Worm (Caenorhabditis elegans): ENCODE measurements around the gene H03G16.1.

DNA sequence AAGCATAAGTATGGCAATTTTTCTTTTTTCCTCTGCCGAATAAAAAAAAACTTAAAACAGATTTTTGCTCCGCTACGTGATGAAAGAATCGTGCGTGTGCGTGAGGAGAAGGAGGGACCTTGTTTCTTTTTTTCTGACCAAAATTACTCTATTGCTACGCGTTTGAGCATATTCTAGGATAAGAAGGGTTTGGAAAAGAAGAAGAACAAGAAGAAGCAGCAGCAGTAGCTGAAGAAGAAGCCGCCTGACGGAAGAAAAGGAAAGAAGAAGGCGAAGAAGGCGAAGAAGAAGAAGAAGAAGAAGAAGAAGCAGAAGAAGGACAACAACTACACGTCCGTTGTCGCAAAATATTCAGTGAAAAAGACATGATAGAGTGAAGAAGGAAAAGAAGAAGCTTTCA is 37.6 kb upstream of the H03G16.1 start:
- TF ChIP-seq ztf-29 (GFP tag; IDR thresholded peaks at IDR 0.05) (no peak), med-1 (GFP tag; optimal IDR thresholded peaks at IDR 0.05; ENCODE audit: insufficient read depth) (no peak), tab-1 (GFP tag; IDR thresholded peaks at IDR 0.05) (no peak), flt-1 (GFP tag; IDR thresholded peaks at IDR 0.05) (no peak), ztf-23 (GFP tag; IDR thresholded peaks at IDR 0.05) (no peak), cog-1 (tag; optimal IDR thresholded peaks at IDR 0.05) (no peak), klf-2 (GFP tag; conservative IDR thresholded peaks at IDR 0.05) (no peak), ref-1 (GFP tag; conservative IDR thresholded peaks at IDR 0.05) (no peak), T22C8.4 (GFP tag; IDR thresholded peaks at IDR 0.05) (no peak)

Measured in whole organism, midembryonic.